Worm (Caenorhabditis elegans) whole organism, young adult: ENCODE results near the gene E04F6.9.
A peak's percentile ranks its signal among the peaks of the same experiment; 100 is the strongest.

Experiments used
- B0019.2 ChIP-seq: fragments of 200-800 bp; sonication (Bioruptor generic); conservative IDR thresholded peaks from 2 replicates; pipeline ENCODE4 v1.3.6; 2022; ENCODE audit warnings: missing genetic modification reagents, missing genetic modification characterization, missing compliant biosample characterization
- B0035.1 ChIP-seq: sonication (generic microtip); optimal IDR thresholded peaks from 2 replicates; lab custom pipeline; 2016; ENCODE audit warnings: missing genetic modification characterization, mild to moderate bottlenecking, missing compliant biosample characterization, missing genotype, missing genetic modification reagents
- D2030.7 ChIP-seq: fragments of 200-800 bp; sonication (Bioruptor generic); IDR thresholded peaks from 2 replicates; pipeline ENCODE4 v1.3.6; 2022; ENCODE audit warnings: missing genetic modification reagents, missing genetic modification characterization, missing compliant biosample characterization
- F37B4.10 ChIP-seq: fragments of 200-800 bp; sonication (Bioruptor generic); IDR thresholded peaks from 2 replicates; pipeline ENCODE4 v1.3.6; 2022; ENCODE audit warnings: missing genetic modification characterization, missing compliant biosample characterization
- F55B11.4 ChIP-seq: sonication (generic microtip); optimal IDR thresholded peaks from 2 replicates; lab custom pipeline; 2016; ENCODE audit warnings: missing compliant biosample characterization, missing genetic modification characterization, borderline replicate concordance; ENCODE audit not compliant: insufficient read depth
- F57C9.4 ChIP-seq: sonication (generic microtip); optimal IDR thresholded peaks from 2 replicates; lab custom pipeline; 2017; ENCODE audit warnings: mild to moderate bottlenecking, missing genetic modification characterization, missing compliant biosample characterization
- K12H6.12 ChIP-seq: fragments of 200-800 bp; sonication (Bioruptor generic); optimal IDR thresholded peaks from 2 replicates; lab custom pipeline; 2018; ENCODE audit warnings: mild to moderate bottlenecking, missing genetic modification characterization, missing compliant biosample characterization
- T26A5.8 ChIP-seq: sonication (generic microtip); optimal IDR thresholded peaks from 2 replicates; lab custom pipeline; 2016; ENCODE audit warnings: missing genetic modification characterization, missing compliant biosample characterization
- Y53F4B.3 ChIP-seq: fragments of 200-800 bp; sonication (Bioruptor generic); IDR thresholded peaks from 2 replicates; pipeline ENCODE4 v1.3.6; 2022; ENCODE audit warnings: missing genetic modification reagents, missing genetic modification characterization, missing compliant biosample characterization
- ZK185.1 ChIP-seq: sonication (generic microtip); optimal IDR thresholded peaks from 2 replicates; lab custom pipeline; 2016; ENCODE audit warnings: mild to moderate bottlenecking, missing genetic modification characterization, missing compliant biosample characterization; ENCODE audit not compliant: poor library complexity, severe bottlenecking
- akir-1 ChIP-seq: fragments of 200-800 bp; sonication (Bioruptor generic); optimal IDR thresholded peaks from 2 replicates; lab custom pipeline; 2018; ENCODE audit warnings: mild to moderate bottlenecking, missing genetic modification characterization, moderate library complexity, missing compliant biosample characterization
- aptf-2 ChIP-seq: fragments of 200-800 bp; sonication (Bioruptor generic); conservative IDR thresholded peaks from 2 replicates; pipeline ENCODE4 v1.3.6; 2022; ENCODE audit warnings: missing genetic modification reagents, missing genetic modification characterization, missing compliant biosample characterization
- aptf-3 ChIP-seq: fragments of 200-800 bp; sonication (Bioruptor generic); IDR thresholded peaks from 2 replicates; pipeline ENCODE4 v1.3.6; 2022; ENCODE audit warnings: missing genetic modification characterization, missing compliant biosample characterization
- cebp-2 ChIP-seq: fragments of 200-800 bp; sonication (Bioruptor generic); IDR thresholded peaks from 2 replicates; pipeline ENCODE4 v1.3.6; 2022; ENCODE audit warnings: missing genetic modification characterization, missing compliant biosample characterization
- ceh-27 ChIP-seq: fragments of 200-800 bp; sonication (Bioruptor generic); optimal IDR thresholded peaks from 2 replicates; lab custom pipeline; 2018; ENCODE audit warnings: mild to moderate bottlenecking, missing genetic modification characterization, moderate library complexity, missing compliant biosample characterization
- ceh-40 ChIP-seq: fragments of 200-800 bp; sonication (Bioruptor generic); IDR thresholded peaks from 2 replicates; pipeline ENCODE4 v1.3.6; 2022; ENCODE audit warnings: missing genetic modification characterization, missing compliant biosample characterization
- egl-18 ChIP-seq: fragments of 200-800 bp; sonication (Bioruptor generic); IDR thresholded peaks from 2 replicates; pipeline ENCODE4 v1.3.6; 2022; ENCODE audit warnings: missing genetic modification reagents, missing genetic modification characterization, missing compliant biosample characterization
- fkh-3 ChIP-seq: sonication (generic microtip); optimal IDR thresholded peaks from 2 replicates; lab custom pipeline; 2016; ENCODE audit warnings: mild to moderate bottlenecking, missing genetic modification characterization, missing compliant biosample characterization
- gei-17 ChIP-seq: fragments of 200-800 bp; sonication (Bioruptor generic); optimal IDR thresholded peaks from 2 replicates; lab custom pipeline; 2018; ENCODE audit warnings: mild to moderate bottlenecking, missing genetic modification characterization, missing compliant biosample characterization
- hmg-1.2 ChIP-seq: fragments of 200-800 bp; sonication (Bioruptor generic); IDR thresholded peaks from 2 replicates; pipeline ENCODE4 v1.3.6; 2022; ENCODE audit warnings: missing genetic modification reagents, missing genetic modification characterization, missing compliant biosample characterization
- lag-1 ChIP-seq: fragments of 200-800 bp; sonication (Bioruptor generic); IDR thresholded peaks from 2 replicates; pipeline ENCODE4 v1.3.6; 2022; ENCODE audit warnings: missing genetic modification reagents, missing genetic modification characterization, missing compliant biosample characterization
- let-526 ChIP-seq: fragments of 200-800 bp; sonication (Bioruptor generic); IDR thresholded peaks from 2 replicates; pipeline ENCODE4 v1.3.6; 2022; ENCODE audit warnings: missing genetic modification reagents, missing genetic modification characterization, missing compliant biosample characterization
- lin-40 ChIP-seq: sonication (generic microtip); optimal IDR thresholded peaks from 2 replicates; lab custom pipeline; 2016; ENCODE audit warnings: missing genetic modification characterization, mild to moderate bottlenecking, missing compliant biosample characterization, missing genotype, missing genetic modification reagents
- lir-1 ChIP-seq: fragments of 200-800 bp; sonication (Bioruptor generic); conservative IDR thresholded peaks from 2 replicates; pipeline ENCODE4 v1.3.6; 2022; ENCODE audit warnings: missing genetic modification reagents, missing genetic modification characterization, missing compliant biosample characterization
- madf-6 ChIP-seq: fragments of 200-800 bp; sonication (Bioruptor generic); IDR thresholded peaks from 2 replicates; pipeline ENCODE4 v1.3.6; 2022; ENCODE audit warnings: missing genetic modification reagents, missing genetic modification characterization, missing compliant biosample characterization
- madf-8 ChIP-seq: fragments of 200-800 bp; sonication (Bioruptor generic); conservative IDR thresholded peaks from 2 replicates; pipeline ENCODE4 v1.3.6; 2022; ENCODE audit warnings: missing genetic modification reagents, missing genetic modification characterization, missing compliant biosample characterization
- mxl-1 ChIP-seq: sonication (generic microtip); optimal IDR thresholded peaks from 2 replicates; lab custom pipeline; 2016; ENCODE audit warnings: missing genetic modification characterization, missing compliant biosample characterization
- nhr-179 ChIP-seq: sonication (generic microtip); optimal IDR thresholded peaks from 2 replicates; lab custom pipeline; 2016; ENCODE audit warnings: mild to moderate bottlenecking, missing genetic modification characterization, missing compliant biosample characterization
- snpc-1.1 ChIP-seq: sonication (generic microtip); optimal IDR thresholded peaks from 2 replicates; lab custom pipeline; 2017; ENCODE audit warnings: missing genetic modification characterization, mild to moderate bottlenecking, missing compliant biosample characterization, antibody characterized with exemption, moderate library complexity, missing genotype, missing genetic modification reagents; ENCODE audit not compliant: insufficient read depth
- snpc-3.4 ChIP-seq: sonication (generic microtip); optimal IDR thresholded peaks from 2 replicates; lab custom pipeline; 2017; ENCODE audit warnings: missing genetic modification characterization, mild to moderate bottlenecking, missing compliant biosample characterization, antibody characterized with exemption, moderate library complexity, missing genotype, missing genetic modification reagents
- snpc-4 ChIP-seq, 5 experiments: fragments of 150-350 bp in 1 of 5; sonication (generic microtip) in 4 of 5; optimal IDR thresholded peaks; 2 replicates each; lab custom pipeline; 2014 to 2018; ENCODE audit warnings: missing genetic modification characterization in 5 of 5, missing biosample characterization in 3 of 5, antibody characterized with exemption in 2 of 5, mild to moderate bottlenecking in 2 of 5, missing compliant biosample characterization in 2 of 5, missing genotype in 2 of 5, moderate library complexity in 2 of 5, missing genetic modification reagents in 1 of 5
- tbp1 ChIP-seq: fragments of 200-800 bp; sonication (Bioruptor generic); optimal IDR thresholded peaks from 2 replicates; lab custom pipeline; 2018; ENCODE audit warnings: mild to moderate bottlenecking, missing genetic modification characterization, missing compliant biosample characterization
- tlf-1 ChIP-seq: fragments of 200-800 bp; sonication (Bioruptor generic); optimal IDR thresholded peaks from 2 replicates; lab custom pipeline; 2018; ENCODE audit warnings: mild to moderate bottlenecking, missing genetic modification characterization, missing compliant biosample characterization
- unc-130 ChIP-seq: sonication (generic microtip); optimal IDR thresholded peaks from 2 replicates; lab custom pipeline; 2016; ENCODE audit warnings: missing genetic modification reagents, missing genetic modification characterization, missing compliant biosample characterization
- unc-62 ChIP-seq: fragments of 150-350 bp; optimal IDR thresholded peaks from 2 replicates; lab custom pipeline; 2014; ENCODE audit warnings: missing biosample characterization, missing genetic modification reagents, missing genetic modification characterization
- ztf-18 ChIP-seq: sonication (generic microtip); optimal IDR thresholded peaks from 2 replicates; lab custom pipeline; 2016; ENCODE audit warnings: missing genotype, mild to moderate bottlenecking, missing genetic modification characterization, missing compliant biosample characterization
- ztf-25 ChIP-seq: fragments of 200-800 bp; sonication (Bioruptor generic); IDR thresholded peaks from 2 replicates; pipeline ENCODE4 v1.3.6; 2022; ENCODE audit warnings: missing genetic modification reagents, missing genetic modification characterization, missing compliant biosample characterization
- ztf-26 ChIP-seq: sonication (generic microtip); optimal IDR thresholded peaks from 2 replicates; lab custom pipeline; 2017; ENCODE audit warnings: missing genetic modification characterization, missing compliant biosample characterization

E04F6.9 gene

DNA sequence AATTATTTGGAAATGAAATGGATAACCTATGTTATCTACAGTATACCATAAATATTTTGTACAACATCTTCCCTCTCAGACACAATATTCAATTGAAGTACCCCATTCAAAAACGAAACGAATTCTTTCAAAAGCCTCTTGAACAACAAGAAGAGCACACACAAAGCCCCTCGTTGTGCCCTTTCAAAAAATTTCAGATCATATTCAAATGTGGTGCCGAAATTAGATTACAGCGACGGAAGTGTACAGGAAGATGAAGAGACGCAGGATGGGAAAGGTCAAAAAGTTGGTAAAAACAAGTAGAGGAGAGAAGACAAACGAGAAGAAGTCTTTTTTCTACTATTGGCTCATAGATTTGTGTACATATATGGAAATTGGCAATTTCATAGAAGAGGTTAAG is 35.9 kb downstream of the E04F6.9 start:
- TF ChIP-seq ceh-40 (GFP tag; lab: Robert Waterston, UW): no peak
- TF ChIP-seq ceh-27 (GFP tag; lab: Kevin White, UChicago): peak; percentile 18
- TF ChIP-seq F55B11.4 (tag; lab: Kevin White, UChicago): no peak

DNA sequence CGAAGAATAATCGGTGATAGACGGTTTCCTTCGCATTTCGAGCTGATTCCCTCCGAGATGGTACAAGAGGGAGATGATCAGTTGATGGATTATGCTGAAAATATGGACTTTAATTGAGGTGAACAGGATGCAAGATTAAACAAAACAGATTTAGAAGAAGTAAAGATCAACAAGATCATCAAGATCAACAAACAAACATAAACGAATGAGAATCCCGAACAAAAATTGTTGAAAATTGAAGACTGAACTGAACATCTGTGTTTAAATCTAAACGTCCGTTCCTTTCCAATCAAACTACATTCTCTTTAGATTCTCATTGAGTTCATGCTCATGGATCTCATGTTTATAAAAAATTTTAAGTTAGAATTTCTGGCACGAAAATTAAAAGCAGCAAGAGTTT is 37.1 kb downstream of the E04F6.9 start, which contains the start of gene glc-4:
Gene glc-4, minus strand, starts transcription at position 101 of the 400 bp plus-strand sequence.
- TF ChIP-seq lin-40 (tag; lab: Kevin White, UChicago) (no peak), lir-1 (GFP tag; lab: Robert Waterston, UW) (no peak), ztf-18 (tag; lab: Kevin White, UChicago) (no peak), hmg-1.2 (GFP tag; lab: Robert Waterston, UW) (no peak), madf-6 (no peak), gei-17 (GFP tag; lab: Kevin White, UChicago) (no peak), fkh-3 (no peak), unc-130 (no peak), tbp1 (GFP tag; lab: Kevin White, UChicago) (no peak), nhr-179 (tag; lab: Kevin White, UChicago) (no peak), akir-1 (no peak), ztf-26 (tag; lab: Kevin White, UChicago) (no peak)

DNA sequence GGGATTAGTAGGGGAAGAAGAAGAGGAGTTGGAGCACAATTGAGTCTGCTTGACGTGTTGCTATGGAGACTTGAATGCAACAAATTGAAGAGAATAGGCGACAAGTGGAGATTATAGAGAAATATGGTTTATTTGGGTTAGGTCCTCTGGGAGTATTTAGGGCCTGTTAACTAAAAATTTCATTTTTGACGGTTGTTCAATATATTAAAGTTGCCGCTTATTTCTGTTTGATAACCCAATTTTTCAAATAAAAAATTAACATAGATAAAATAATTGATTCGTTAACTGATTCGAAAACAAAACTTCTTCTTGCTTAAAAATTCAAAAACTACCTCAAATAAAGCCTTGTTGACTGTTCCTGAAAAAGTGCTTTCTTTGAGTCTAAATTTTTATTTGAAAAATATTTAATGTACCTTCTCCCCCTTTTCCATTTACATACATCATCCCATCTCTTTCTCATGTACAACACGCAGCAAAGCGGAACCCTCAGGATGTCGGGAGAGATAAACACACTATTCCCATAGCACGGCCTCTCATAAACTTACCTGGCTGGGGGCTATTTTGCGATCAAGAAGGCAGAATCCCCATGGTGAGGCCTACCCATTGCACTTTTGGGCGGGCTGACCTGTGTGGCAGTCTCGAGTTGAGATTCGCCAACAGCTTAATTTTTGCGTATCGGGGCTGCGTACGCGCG is 40.5 kb downstream of the E04F6.9 start, which contains the start of gene dyf-13:
Gene dyf-13, minus strand, starts transcription at position 51 of the 694 bp plus-strand sequence.
- TF ChIP-seq mxl-1 (tag; lab: Kevin White, UChicago) (no peak), ztf-25 (GFP tag; lab: Robert Waterston, UW) (0 out of 2 replicates have a peak, but pooled peaks have one; percentile 30), Y53F4B.3 (GFP tag; lab: Robert Waterston, UW) (no peak), T26A5.8 (no peak), snpc-3.4 (tag; lab: Kevin White, UChicago) (peak; percentile 45), madf-8 (no peak), cebp-2 (GFP tag; lab: Robert Waterston, UW) (no peak), F37B4.10 (GFP tag; lab: Robert Waterston, UW) (no peak), lag-1 (GFP tag; lab: Robert Waterston, UW) (no peak), egl-18 (GFP tag; lab: Robert Waterston, UW) (0 out of 2 replicates have a peak, but pooled peaks have one; percentile 41), tbp1 (GFP tag; lab: Kevin White, UChicago) (peak; percentile 29), snpc-4 (GFP tag; optimal IDR thresholded peaks at IDR 0.05; lab: Kevin White, UChicago) (peak; percentile 70), snpc-4 (tag; optimal IDR thresholded peaks at IDR 0.05; lab: Kevin White, UChicago) (peak in 3 of 4 experiments; percentile 82 to 86 (median 84)), snpc-1.1 (tag; lab: Kevin White, UChicago) (peak; percentile 86), K12H6.12 (tag; lab: Kevin White, UChicago) (no peak), aptf-2 (GFP tag; lab: Robert Waterston, UW) (0 out of 2 replicates have a peak, but pooled peaks have one; percentile 60), B0019.2 (GFP tag; lab: Robert Waterston, UW) (no peak)

DNA sequence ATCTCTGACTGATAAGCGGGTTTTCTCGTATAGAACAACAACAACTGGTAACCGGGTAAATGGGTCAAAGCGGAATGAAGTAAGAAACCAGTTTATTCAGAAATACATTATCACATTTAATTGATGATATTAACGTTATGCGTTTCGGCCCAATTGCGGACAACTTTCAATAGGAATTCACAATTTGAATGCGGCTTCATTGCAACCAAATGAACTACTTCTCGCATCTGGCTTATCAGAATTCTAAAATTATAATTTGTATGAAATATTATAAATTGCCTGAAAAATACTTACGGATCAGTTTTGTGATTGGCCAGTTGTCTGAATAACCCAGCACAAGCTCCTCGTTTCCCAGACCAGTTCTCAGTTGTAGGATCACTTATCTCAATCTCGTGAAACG is 43.2 kb downstream of the E04F6.9 start, which contains the start of gene col-36:
Gene col-36, minus strand, starts transcription at position 101 of the 400 bp plus-strand sequence.
- no peak for TF ChIP-seq F57C9.4 (tag; lab: Kevin White, UChicago)
- no peak for TF ChIP-seq D2030.7
- no peak for TF ChIP-seq ZK185.1
- TF ChIP-seq B0035.1: no peak
- no peak for TF ChIP-seq snpc-1.1 (tag; lab: Kevin White, UChicago)
- no peak for TF ChIP-seq let-526 (GFP tag; lab: Robert Waterston, UW)
- no peak for TF ChIP-seq akir-1
- TF ChIP-seq tlf-1 (GFP tag; lab: Kevin White, UChicago): no peak
- TF ChIP-seq unc-62 (GFP tag; lab: Kevin White, UChicago): no peak
- TF ChIP-seq F37B4.10 (GFP tag; lab: Robert Waterston, UW): no peak
- TF ChIP-seq aptf-3 (GFP tag; lab: Robert Waterston, UW): no peak
